Fruit fly (Drosophila melanogaster): ENCODE results near the gene ppan.

Gene ppan

dm6 chr3R:21084979-21085378 is 31.1 kb upstream of the ppan start:
- no peak for TF ChIP-seq CG9705 (GFP tag; optimal IDR thresholded peaks at IDR 0.05)
- no peak for TF ChIP-seq sage (GFP tag; optimal IDR thresholded peaks at IDR 0.05)
- TF ChIP-seq Sp1 (GFP tag; optimal IDR thresholded peaks at IDR 0.05) = no peak
- no peak for TF ChIP-seq usp (GFP tag; optimal IDR thresholded peaks at IDR 0.05)
- TF ChIP-seq Hr83 (GFP tag; optimal IDR thresholded peaks at IDR 0.05; ENCODE audit: poor library complexity, severe bottlenecking) = no peak
- no peak for TF ChIP-seq GATAd (GFP tag; optimal IDR thresholded peaks at IDR 0.05)
- no peak for TF ChIP-seq Mio (GFP tag; optimal IDR thresholded peaks at IDR 0.05)
- no peak for TF ChIP-seq woc (GFP tag; optimal IDR thresholded peaks at IDR 0.05)
- TF ChIP-seq sv (GFP tag; optimal IDR thresholded peaks at IDR 0.05) = no peak
- TF ChIP-seq Rel (GFP tag; optimal IDR thresholded peaks at IDR 0.05) = no peak
- TF ChIP-seq Rel (tag; optimal IDR thresholded peaks at IDR 0.05) = no peak
- TF ChIP-seq ey (GFP tag; optimal IDR thresholded peaks at IDR 0.05) = no peak
- TF ChIP-seq br (GFP tag; optimal IDR thresholded peaks at IDR 0.05) = no peak
- TF ChIP-seq Dfd (GFP tag; optimal IDR thresholded peaks at IDR 0.05) = no peak

- peak; percentile 22 for TF ChIP-seq Hr83 (GFP tag; optimal IDR thresholded peaks at IDR 0.05; ENCODE audit: poor library complexity, severe bottlenecking)
- peak; percentile 38 for TF ChIP-seq fru (GFP tag; optimal IDR thresholded peaks at IDR 0.05)
- TF ChIP-seq HLH106 (tag; optimal IDR thresholded peaks at IDR 0.05) = no peak
- no peak for TF ChIP-seq ey (GFP tag; optimal IDR thresholded peaks at IDR 0.05)
- no peak for TF ChIP-seq tai (GFP tag; optimal IDR thresholded peaks at IDR 0.05)
- TF ChIP-seq Abd-B (GFP tag; optimal IDR thresholded peaks at IDR 0.05) = no peak
- no peak for TF ChIP-seq Dif (GFP tag; optimal IDR thresholded peaks at IDR 0.05; ENCODE audit: partially characterized antibody)
- TF ChIP-seq br (GFP tag; optimal IDR thresholded peaks at IDR 0.05) = no peak
These were observed 26.6 kb upstream of the ppan start for dm6 chr3R:21089416-21089815.

- TF ChIP-seq HLH106 (tag; optimal IDR thresholded peaks at IDR 0.05) (no peak), Rel (GFP tag; optimal IDR thresholded peaks at IDR 0.05) (no peak), Rel (tag; optimal IDR thresholded peaks at IDR 0.05) (no peak), woc (GFP tag; optimal IDR thresholded peaks at IDR 0.05) (no peak), br (GFP tag; optimal IDR thresholded peaks at IDR 0.05) (no peak), ey (GFP tag; optimal IDR thresholded peaks at IDR 0.05) (no peak), GATAd (GFP tag; optimal IDR thresholded peaks at IDR 0.05) (no peak), foxo (GFP tag; optimal IDR thresholded peaks at IDR 0.05) (no peak), Abd-B (GFP tag; optimal IDR thresholded peaks at IDR 0.05) (no peak), Hr83 (GFP tag; optimal IDR thresholded peaks at IDR 0.05; ENCODE audit: poor library complexity, severe bottlenecking) (no peak), tai (GFP tag; optimal IDR thresholded peaks at IDR 0.05) (no peak), OdsH (GFP tag; optimal IDR thresholded peaks at IDR 0.05) (no peak), Hnf4 (GFP tag; optimal IDR thresholded peaks at IDR 0.05) (no peak), N (GFP tag; optimal IDR thresholded peaks at IDR 0.05) (no peak), lola (GFP tag; optimal IDR thresholded peaks at IDR 0.05) (no peak), Sp1 (GFP tag; optimal IDR thresholded peaks at IDR 0.05) (no peak), dl (GFP tag; optimal IDR thresholded peaks at IDR 0.05; ENCODE audit: insufficient read depth in 1 of 2, partially characterized antibody in 2 of 2) (no peak), rgr (GFP tag; optimal IDR thresholded peaks at IDR 0.05) (no peak), fru (GFP tag; optimal IDR thresholded peaks at IDR 0.05) (no peak), dsf (GFP tag; optimal IDR thresholded peaks at IDR 0.05; ENCODE audit: borderline replicate concordance) (no peak)
These were observed 25.6 kb upstream of the ppan start for dm6 chr3R:21090230-21091021.

- TF ChIP-seq GATAd (GFP tag; optimal IDR thresholded peaks at IDR 0.05) (no peak), foxo (GFP tag; optimal IDR thresholded peaks at IDR 0.05) (no peak), Abd-B (GFP tag; optimal IDR thresholded peaks at IDR 0.05) (no peak), Dif (GFP tag; optimal IDR thresholded peaks at IDR 0.05; ENCODE audit: partially characterized antibody) (no peak), HLH106 (tag; optimal IDR thresholded peaks at IDR 0.05) (no peak), br (GFP tag; optimal IDR thresholded peaks at IDR 0.05) (no peak), CrebA (GFP tag; optimal IDR thresholded peaks at IDR 0.05; ENCODE audit: borderline replicate concordance) (no peak), brk (GFP tag; optimal IDR thresholded peaks at IDR 0.05) (no peak), CG9705 (GFP tag; optimal IDR thresholded peaks at IDR 0.05) (no peak), usp (GFP tag; optimal IDR thresholded peaks at IDR 0.05) (no peak), Hr83 (GFP tag; optimal IDR thresholded peaks at IDR 0.05; ENCODE audit: poor library complexity, severe bottlenecking) (no peak), psq (GFP tag; optimal IDR thresholded peaks at IDR 0.05) (no peak)
These were observed 24.6 kb upstream of the ppan start for dm6 chr3R:21091500-21091899.

Measured in whole organism, wandering third instar larva.